Fruit fly (Drosophila melanogaster) whole organism, embryonic: Measurements from ENCODE around the gene CG13313.
A peak's percentile ranks its signal among the peaks of the same experiment; 100 is the strongest.

Source experiments
- Abd-B ChIP-seq: fragments of 200-800 bp; sonication (Bioruptor generic); optimal IDR thresholded peaks from 2 replicates; lab custom pipeline; 2018; ENCODE audit warnings: missing biosample characterization, mild to moderate bottlenecking, missing genetic modification characterization, moderate library complexity
- Atf3 ChIP-seq: fragments of 200-800 bp; sonication (Bioruptor generic); optimal IDR thresholded peaks from 3 replicates; lab custom pipeline; 2016; ENCODE audit warnings: missing biosample characterization, missing genetic modification characterization
- BtbVII ChIP-seq: fragments of 200-800 bp; sonication (Bioruptor generic); optimal IDR thresholded peaks from 3 replicates; lab custom pipeline; 2017; ENCODE audit warnings: missing biosample characterization, mild to moderate bottlenecking, missing genetic modification characterization
- C15 ChIP-seq: fragments of 200-800 bp; sonication (Bioruptor generic); IDR thresholded peaks from 3 replicates; pipeline ENCODE4 v1.3.6; 2022; ENCODE audit warnings: missing biosample characterization, missing genetic modification characterization
- CG10274 ChIP-seq: fragments of 200-800 bp; sonication (Bioruptor generic); optimal IDR thresholded peaks from 3 replicates; lab custom pipeline; 2017; ENCODE audit warnings: missing biosample characterization, mild to moderate bottlenecking, missing genetic modification characterization
- CG11247 ChIP-seq: fragments of 200-800 bp; sonication (Bioruptor generic); IDR thresholded peaks from 2 replicates; pipeline ENCODE4 v1.3.6; 2022; ENCODE audit warnings: missing biosample characterization, missing genetic modification characterization
- CG12155 ChIP-seq: fragments of 200-800 bp; sonication (Bioruptor generic); optimal IDR thresholded peaks from 3 replicates; lab custom pipeline; 2016; ENCODE audit warnings: missing biosample characterization, missing genetic modification characterization
- CG13775 ChIP-seq: fragments of 200-800 bp; sonication (Bioruptor generic); optimal IDR thresholded peaks from 3 replicates; lab custom pipeline; 2017; ENCODE audit warnings: missing biosample characterization, mild to moderate bottlenecking, missing genetic modification characterization
- CG14014 ChIP-seq: fragments of 200-800 bp; sonication (Bioruptor generic); IDR thresholded peaks from 2 replicates; pipeline ENCODE4 v1.3.6; 2022; ENCODE audit warnings: missing biosample characterization, missing genetic modification characterization
- CG15696 ChIP-seq: fragments of 200-800 bp; sonication (Bioruptor generic); optimal IDR thresholded peaks from 2 replicates; lab custom pipeline; 2019; ENCODE audit warnings: missing biosample characterization, mild to moderate bottlenecking, missing genetic modification characterization, moderate library complexity
- CG17186 ChIP-seq: fragments of 200-800 bp; sonication (Bioruptor generic); optimal IDR thresholded peaks from 3 replicates; lab custom pipeline; 2017; ENCODE audit warnings: missing biosample characterization, missing genetic modification reagents, missing genetic modification characterization
- CG17612 ChIP-seq: fragments of 200-800 bp; sonication (Bioruptor generic); IDR thresholded peaks from 2 replicates; pipeline ENCODE4 v1.3.6; 2022; ENCODE audit warnings: missing biosample characterization, missing genetic modification characterization
- CG18262 ChIP-seq: fragments of 200-800 bp; optimal IDR thresholded peaks from 3 replicates; lab custom pipeline; 2019; ENCODE audit warnings: missing biosample characterization, mild to moderate bottlenecking, missing genetic modification characterization, moderate library complexity
- CG3065 ChIP-seq: fragments of 200-800 bp; sonication (Bioruptor generic); optimal IDR thresholded peaks from 2 replicates; lab custom pipeline; 2016; ENCODE audit warnings: missing biosample characterization, missing genetic modification characterization
- CG34376 ChIP-seq: fragments of 200-800 bp; sonication (Bioruptor generic); optimal IDR thresholded peaks from 2 replicates; lab custom pipeline; 2018; ENCODE audit warnings: missing biosample characterization, mild to moderate bottlenecking, missing genetic modification characterization
- CG3838 ChIP-seq: fragments of 200-800 bp; sonication (Bioruptor generic); optimal IDR thresholded peaks from 3 replicates; lab custom pipeline; 2016; ENCODE audit warnings: missing biosample characterization, missing genetic modification characterization
- CG4617 ChIP-seq: fragments of 200-800 bp; sonication (Bioruptor generic); optimal IDR thresholded peaks from 3 replicates; lab custom pipeline; 2016; ENCODE audit warnings: missing biosample characterization, missing genetic modification characterization, borderline replicate concordance
- CG6765 ChIP-seq: fragments of 200-800 bp; sonication (Bioruptor generic); optimal IDR thresholded peaks from 3 replicates; lab custom pipeline; 2017; ENCODE audit warnings: missing biosample characterization, mild to moderate bottlenecking, missing genetic modification characterization
- CG7963 ChIP-seq: fragments of 200-800 bp; sonication (Bioruptor generic); IDR thresholded peaks from 3 replicates; pipeline ENCODE4 v1.3.6; 2022; ENCODE audit warnings: missing biosample characterization, missing genetic modification characterization; ENCODE audit not compliant: partially characterized antibody
- CG8290 ChIP-seq, 3 experiments: fragments of 200-800 bp; sonication (Bioruptor generic); optimal IDR thresholded peaks; 2 replicates each; lab custom pipeline; 2016 to 2019; ENCODE audit warnings: missing biosample characterization in 3 of 3, missing genetic modification characterization in 3 of 3, mild to moderate bottlenecking in 2 of 3, moderate library complexity in 1 of 3
- CG8924 ChIP-seq: fragments of 200-800 bp; optimal IDR thresholded peaks from 3 replicates; lab custom pipeline; 2019; ENCODE audit warnings: missing biosample characterization, mild to moderate bottlenecking, missing genetic modification characterization, moderate library complexity
- CG8944 ChIP-seq: fragments of 200-800 bp; sonication (Bioruptor generic); optimal IDR thresholded peaks from 3 replicates; lab custom pipeline; 2016; ENCODE audit warnings: missing biosample characterization, missing genetic modification characterization
- CG9876 ChIP-seq: fragments of 200-800 bp; sonication (Bioruptor generic); optimal IDR thresholded peaks from 2 replicates; lab custom pipeline; 2016; ENCODE audit warnings: missing biosample characterization, missing genetic modification characterization
- Camta ChIP-seq: fragments of 200-800 bp; sonication (Bioruptor generic); optimal IDR thresholded peaks from 2 replicates; lab custom pipeline; 2016; ENCODE audit warnings: missing biosample characterization, missing genetic modification characterization
- Dip3 ChIP-seq: fragments of 200-800 bp; sonication (Bioruptor generic); optimal IDR thresholded peaks from 3 replicates; lab custom pipeline; 2016; ENCODE audit warnings: missing biosample characterization, missing genetic modification characterization
- Dll ChIP-seq: fragments of 200-800 bp; sonication (Bioruptor generic); IDR thresholded peaks from 4 replicates; pipeline ENCODE4 v1.3.6; 2022; ENCODE audit warnings: missing biosample characterization, missing genetic modification characterization; ENCODE audit not compliant: partially characterized antibody
- Dp ChIP-seq: fragments of 200-800 bp; sonication (Bioruptor generic); optimal IDR thresholded peaks from 2 replicates; lab custom pipeline; 2018; ENCODE audit warnings: missing biosample characterization, mild to moderate bottlenecking, missing genetic modification characterization, moderate library complexity
- Gsc ChIP-seq: fragments of 200-800 bp; sonication (Bioruptor generic); IDR thresholded peaks from 2 replicates; pipeline ENCODE4 v1.3.6; 2022; ENCODE audit warnings: missing biosample characterization, missing genetic modification characterization
- HmgD ChIP-seq: fragments of 200-800 bp; sonication (Bioruptor generic); optimal IDR thresholded peaks from 3 replicates; lab custom pipeline; 2016; ENCODE audit warnings: missing biosample characterization, missing genetic modification characterization
- Mad ChIP-seq: fragments of 200-800 bp; sonication (Bioruptor generic); optimal IDR thresholded peaks from 2 replicates; lab custom pipeline; 2016; ENCODE audit warnings: missing biosample characterization, missing genetic modification characterization
- Mes4 ChIP-seq: fragments of 200-800 bp; sonication (Bioruptor generic); optimal IDR thresholded peaks from 2 replicates; lab custom pipeline; 2016; ENCODE audit warnings: missing biosample characterization, missing genetic modification characterization
- NFAT ChIP-seq: fragments of 200-800 bp; sonication (Bioruptor generic); IDR thresholded peaks from 2 replicates; pipeline ENCODE4 v1.3.6; 2022; ENCODE audit warnings: missing biosample characterization, missing genetic modification characterization
- Taf1 ChIP-seq: fragments of 200-800 bp; sonication (Bioruptor generic); IDR thresholded peaks from 2 replicates; pipeline ENCODE4 v1.3.6; 2022; ENCODE audit warnings: missing biosample characterization, missing genetic modification characterization
- Vsx1 ChIP-seq: fragments of 200-800 bp; sonication (Bioruptor generic); optimal IDR thresholded peaks from 2 replicates; lab custom pipeline; 2017; ENCODE audit warnings: missing biosample characterization, mild to moderate bottlenecking, missing genetic modification characterization, missing genetic modification reagents
- ac ChIP-seq: fragments of 200-800 bp; sonication (Bioruptor generic); optimal IDR thresholded peaks from 3 replicates; lab custom pipeline; 2017; ENCODE audit warnings: missing biosample characterization, mild to moderate bottlenecking, missing genetic modification characterization
- ato ChIP-seq: fragments of 200-800 bp; sonication (Bioruptor generic); IDR thresholded peaks from 2 replicates; pipeline ENCODE4 v1.3.6; 2022; ENCODE audit warnings: missing biosample characterization, missing genetic modification characterization; ENCODE audit not compliant: partially characterized antibody
- bcd ChIP-seq: fragments of 200-800 bp; sonication (Bioruptor generic); optimal IDR thresholded peaks from 2 replicates; lab custom pipeline; 2017; ENCODE audit warnings: missing biosample characterization, mild to moderate bottlenecking, missing genetic modification characterization
- btn ChIP-seq: fragments of 200-800 bp; sonication (Bioruptor generic); optimal IDR thresholded peaks from 2 replicates; lab custom pipeline; 2016; ENCODE audit warnings: missing biosample characterization, missing genetic modification characterization
- cad ChIP-seq: fragments of >200 bp; optimal IDR thresholded peaks from 2 replicates; lab custom pipeline; 2017; ENCODE audit warnings: missing biosample characterization, missing genetic modification characterization
- chif ChIP-seq, 2 experiments: fragments of 200-800 bp; sonication (Bioruptor generic); optimal IDR thresholded peaks; 3 replicates each; lab custom pipeline; 2016; ENCODE audit warnings: missing biosample characterization in 2 of 2, missing genetic modification characterization in 2 of 2
- fd96Cb ChIP-seq: fragments of 200-800 bp; sonication (Bioruptor generic); optimal IDR thresholded peaks from 2 replicates; lab custom pipeline; 2018; ENCODE audit warnings: missing biosample characterization, mild to moderate bottlenecking, missing genetic modification characterization, moderate library complexity
- kah ChIP-seq: fragments of 200-800 bp; sonication (Bioruptor generic); optimal IDR thresholded peaks from 2 replicates; lab custom pipeline; 2018; ENCODE audit warnings: missing biosample characterization, mild to moderate bottlenecking, missing genetic modification characterization
- lilli ChIP-seq: fragments of 200-800 bp; sonication (Bioruptor generic); optimal IDR thresholded peaks from 3 replicates; lab custom pipeline; 2016; ENCODE audit warnings: missing biosample characterization, missing genetic modification characterization
- mam ChIP-seq: fragments of 200-800 bp; sonication (Bioruptor generic); optimal IDR thresholded peaks from 3 replicates; lab custom pipeline; 2016; ENCODE audit warnings: missing biosample characterization, missing genetic modification characterization
- nau ChIP-seq: fragments of 200-800 bp; sonication (Bioruptor generic); optimal IDR thresholded peaks from 3 replicates; lab custom pipeline; 2017; ENCODE audit warnings: missing biosample characterization, mild to moderate bottlenecking, missing genetic modification characterization, missing genetic modification reagents
- oc ChIP-seq: fragments of 200-800 bp; sonication (Bioruptor generic); optimal IDR thresholded peaks from 2 replicates; lab custom pipeline; 2018; ENCODE audit warnings: missing biosample characterization, mild to moderate bottlenecking, missing genetic modification characterization, moderate library complexity
- schlank ChIP-seq: fragments of 200-800 bp; sonication (Bioruptor generic); optimal IDR thresholded peaks from 2 replicates; lab custom pipeline; 2018; ENCODE audit warnings: missing biosample characterization, mild to moderate bottlenecking, missing genetic modification characterization
- so ChIP-seq: fragments of 200-800 bp; sonication (Bioruptor generic); IDR thresholded peaks from 3 replicates; pipeline ENCODE4 v1.3.6; 2022; ENCODE audit warnings: missing biosample characterization, missing genetic modification characterization
- tll ChIP-seq, 2 experiments: fragments of 200-800 bp in 1 of 2; fragments of >200 bp in 1 of 2; sonication (Bioruptor generic) in 1 of 2; optimal IDR thresholded peaks; 2 replicates each; lab custom pipeline; 2017 to 2019; ENCODE audit warnings: missing biosample characterization in 2 of 2, missing genetic modification characterization in 2 of 2, mild to moderate bottlenecking in 1 of 2, moderate library complexity in 1 of 2
- ttk ChIP-seq: fragments of 200-800 bp; sonication (Bioruptor generic); IDR thresholded peaks from 2 replicates; pipeline ENCODE4 v2.1.2; 2022; ENCODE audit warnings: missing biosample characterization, missing genetic modification characterization

The CG13313 gene

dm6 chr3L:8996173-8996767 lies 37.6 kb downstream of the CG13313 start (continued):
- TF ChIP-seq cad (GFP tag; lab: Kevin White, UChicago) = no peak
- TF ChIP-seq Vsx1 (GFP tag; lab: Kevin White, UChicago) = no peak
- TF ChIP-seq CG10274 = no peak
- TF ChIP-seq Dp (GFP tag; lab: Kevin White, UChicago) = no peak
- no peak for TF ChIP-seq Mes4 (GFP tag; lab: Kevin White, UChicago)
- no peak for TF ChIP-seq kah (GFP tag; lab: Kevin White, UChicago)
- no peak for TF ChIP-seq CG18262
- TF ChIP-seq CG8944 (GFP tag; lab: Kevin White, UChicago) = peak; percentile 21
- TF ChIP-seq Dll (GFP tag; lab: Robert Waterston, UW) = no peak
- TF ChIP-seq Atf3 (GFP tag; lab: Kevin White, UChicago) = no peak
- TF ChIP-seq CG3838 (GFP tag; lab: Kevin White, UChicago) = no peak
- no peak for TF ChIP-seq CG8290 (GFP tag; optimal IDR thresholded peaks at IDR 0.05; lab: Kevin White, UChicago)
- no peak for TF ChIP-seq CG8290 (tag; optimal IDR thresholded peaks at IDR 0.05; lab: Kevin White, UChicago)
- TF ChIP-seq Gsc = no peak
- no peak for TF ChIP-seq nau (GFP tag; lab: Kevin White, UChicago)
- TF ChIP-seq CG8924 (tag; lab: Kevin White, UChicago) = peak; percentile 51
- TF ChIP-seq C15 = no peak
- no peak for TF ChIP-seq NFAT (GFP tag; lab: Robert Waterston, UW)
- no peak for TF ChIP-seq CG17186 (GFP tag; lab: Kevin White, UChicago)
- no peak for TF ChIP-seq Taf1
- TF ChIP-seq so = peak; percentile 65; the same call in 2 of the 3 replicates
- TF ChIP-seq CG17612 (GFP tag; lab: Robert Waterston, UW) = peak; percentile 75
- no peak for TF ChIP-seq BtbVII
- no peak for TF ChIP-seq CG15696
- TF ChIP-seq CG12155 (GFP tag; lab: Kevin White, UChicago) = peak; percentile 43
- TF ChIP-seq ttk = peak; percentile 75
- no peak for TF ChIP-seq CG3065 (GFP tag; lab: Kevin White, UChicago)
- TF ChIP-seq ato (GFP tag; lab: Robert Waterston, UW) = no peak
- TF ChIP-seq CG11247 (GFP tag; lab: Robert Waterston, UW) = peak; percentile 49; the same call in 1 of the 2 replicates
- TF ChIP-seq CG13775 (GFP tag; lab: Kevin White, UChicago) = peak; percentile 3
- no peak for TF ChIP-seq CG34376 (GFP tag; lab: Kevin White, UChicago)
- peak; percentile 71 for TF ChIP-seq fd96Cb (tag; lab: Kevin White, UChicago)
- peak; percentile 68 for TF ChIP-seq lilli
- TF ChIP-seq CG4617 (GFP tag; lab: Kevin White, UChicago) = peak; percentile 13
- peak; percentile 28 for TF ChIP-seq mam (GFP tag; lab: Kevin White, UChicago)
- TF ChIP-seq Abd-B (GFP tag; lab: Kevin White, UChicago) = peak; percentile 58
- TF ChIP-seq Mad (GFP tag; lab: Kevin White, UChicago) = peak; percentile 7
- no peak for TF ChIP-seq tll (GFP tag; optimal IDR thresholded peaks at IDR 0.05; lab: Kevin White, UChicago)
- TF ChIP-seq oc (tag; lab: Kevin White, UChicago) = no peak
- peak; percentile 20 to 62 for TF ChIP-seq chif (GFP tag; optimal IDR thresholded peaks at IDR 0.05; lab: Kevin White, UChicago)
- no peak for TF ChIP-seq btn
- TF ChIP-seq CG9876 = no peak
- no peak for TF ChIP-seq schlank (tag; lab: Kevin White, UChicago)
- TF ChIP-seq Camta (GFP tag; lab: Kevin White, UChicago) = peak; percentile 27
- TF ChIP-seq bcd (GFP tag; lab: Kevin White, UChicago) = peak; percentile 38
- TF ChIP-seq HmgD (GFP tag; lab: Kevin White, UChicago) = no peak
- TF ChIP-seq CG14014 (GFP tag; lab: Robert Waterston, UW) = peak; percentile 72
- peak; percentile 61 for TF ChIP-seq Dip3 (GFP tag; lab: Kevin White, UChicago)
- no peak for TF ChIP-seq ac (GFP tag; lab: Kevin White, UChicago)
- no peak for TF ChIP-seq CG6765 (GFP tag; lab: Kevin White, UChicago)
- TF ChIP-seq CG7963 = no peak
